Fruit fly (Drosophila melanogaster): ENCODE results near the gene CG11594.

DNA sequence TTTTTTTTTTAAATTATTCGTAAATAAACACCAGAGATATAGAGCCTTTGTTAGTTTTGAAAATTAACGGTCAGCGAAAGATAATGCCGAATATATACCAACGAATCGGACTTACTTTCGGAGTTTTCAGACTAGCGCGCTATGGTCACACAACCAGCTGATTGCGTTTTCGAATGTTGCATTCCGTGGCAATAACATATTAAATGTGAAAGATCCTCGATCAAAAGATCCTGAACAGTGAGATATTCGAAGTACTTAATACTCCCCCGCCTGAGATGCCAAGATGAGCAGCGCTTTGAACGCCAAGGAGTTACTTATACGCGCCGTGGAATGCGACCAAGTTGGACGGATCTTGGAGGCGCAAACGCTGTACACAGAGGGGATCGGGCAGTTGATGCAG lies 22.5 kb downstream of the CG11594 start, which contains the start of gene CG14985:
- no peak for TF ChIP-seq CG15710 (tag; optimal IDR thresholded peaks at IDR 0.05)
- TF ChIP-seq Pif1A (GFP tag; optimal IDR thresholded peaks at IDR 0.05) = no peak
- no peak for TF ChIP-seq fd96Ca (GFP tag; IDR thresholded peaks at IDR 0.05)
- no peak for TF ChIP-seq CG8159 (tag; optimal IDR thresholded peaks at IDR 0.05)
- no peak for TF ChIP-seq CG13204 (GFP tag; optimal IDR thresholded peaks at IDR 0.05)
- TF ChIP-seq CG34367 (tag; optimal IDR thresholded peaks at IDR 0.05) = no peak

Measured in whole organism, pupa.